Fruit fly (Drosophila melanogaster) whole organism, prepupa: ENCODE data around the gene Blm.
A peak's percentile ranks its signal among the peaks of the same experiment; 100 is the strongest.

ENCODE experiments used
- Blimp-1 ChIP-seq: fragments of 200-800 bp; sonication (Bioruptor generic); optimal IDR thresholded peaks from 3 replicates; lab custom pipeline; 2017; ENCODE audit warnings: missing biosample characterization, missing genetic modification characterization, mild to moderate bottlenecking, moderate library complexity, missing genetic modification reagents
- CG11762 ChIP-seq: fragments of 200-800 bp; sonication (Bioruptor generic); optimal IDR thresholded peaks from 3 replicates; lab custom pipeline; 2016; ENCODE audit warnings: missing biosample characterization, missing genetic modification characterization; ENCODE audit not compliant: insufficient read depth
- CG16779 ChIP-seq: fragments of 200-800 bp; sonication (Bioruptor generic); optimal IDR thresholded peaks from 3 replicates; lab custom pipeline; 2017; ENCODE audit warnings: missing biosample characterization, mild to moderate bottlenecking, missing genetic modification characterization
- CG34406 ChIP-seq: fragments of 200-800 bp; sonication (Bioruptor generic); optimal IDR thresholded peaks from 3 replicates; lab custom pipeline; 2016; ENCODE audit warnings: missing biosample characterization, missing genetic modification characterization
- Eip75B ChIP-seq: fragments of 200-800 bp; sonication (Bioruptor generic); optimal IDR thresholded peaks from 3 replicates; lab custom pipeline; 2016; ENCODE audit warnings: missing biosample characterization, missing genetic modification characterization
- Ets96B ChIP-seq: fragments of 200-800 bp; optimal IDR thresholded peaks from 2 replicates; lab custom pipeline; 2019; ENCODE audit warnings: missing biosample characterization, mild to moderate bottlenecking, missing genetic modification characterization, moderate library complexity
- Lpt ChIP-seq: fragments of 200-800 bp; sonication (Bioruptor generic); optimal IDR thresholded peaks from 3 replicates; lab custom pipeline; 2016; ENCODE audit warnings: missing biosample characterization, missing genetic modification characterization
- Sox102F ChIP-seq: fragments of 200-800 bp; sonication (Bioruptor generic); optimal IDR thresholded peaks from 2 replicates; lab custom pipeline; 2016; ENCODE audit warnings: missing biosample characterization, mild to moderate bottlenecking, missing genetic modification characterization
- acj6 ChIP-seq: fragments of 200-800 bp; sonication (Bioruptor generic); optimal IDR thresholded peaks from 3 replicates; lab custom pipeline; 2016; ENCODE audit warnings: missing biosample characterization, missing genetic modification characterization
- dac ChIP-seq: fragments of 200-800 bp; sonication (Bioruptor generic); optimal IDR thresholded peaks from 2 replicates; lab custom pipeline; 2017; ENCODE audit warnings: missing biosample characterization, mild to moderate bottlenecking, missing genetic modification characterization
- esn ChIP-seq: fragments of 200-800 bp; sonication (Bioruptor generic); optimal IDR thresholded peaks from 2 replicates; lab custom pipeline; 2016; ENCODE audit warnings: missing biosample characterization, mild to moderate bottlenecking, missing genetic modification characterization, moderate library complexity
- svp ChIP-seq: fragments of 200-800 bp; sonication (Bioruptor generic); peaks from one replicate; lab custom pipeline; 2016; ENCODE audit warnings: missing biosample characterization, missing genetic modification characterization
- topi ChIP-seq: fragments of 200-800 bp; sonication (Bioruptor generic); optimal IDR thresholded peaks from 3 replicates; lab custom pipeline; 2016; ENCODE audit warnings: missing biosample characterization, missing genetic modification characterization

- no peak for TF ChIP-seq Ets96B (tag; lab: Kevin White, UChicago)
- TF ChIP-seq CG34406 (GFP tag; lab: Kevin White, UChicago), result no peak
- TF ChIP-seq svp (GFP tag; lab: Kevin White, UChicago), result peak; percentile 76
- TF ChIP-seq Blimp-1 (GFP tag; lab: Kevin White, UChicago), result no peak
- no peak for TF ChIP-seq acj6 (GFP tag; lab: Kevin White, UChicago)
- TF ChIP-seq Sox102F (GFP tag; lab: Kevin White, UChicago), result no peak
- TF ChIP-seq dac (GFP tag; lab: Kevin White, UChicago), result no peak
- TF ChIP-seq CG11762 (GFP tag; lab: Kevin White, UChicago), result no peak
- TF ChIP-seq CG16779 (tag; lab: Kevin White, UChicago), result no peak
- no peak for TF ChIP-seq Lpt (GFP tag; lab: Kevin White, UChicago)
- TF ChIP-seq esn (GFP tag; lab: Kevin White, UChicago), result no peak
- no peak for TF ChIP-seq Eip75B
- TF ChIP-seq topi (GFP tag; lab: Kevin White, UChicago), result no peak
Measured at dm6 chr3R:11689900-11690299, 51.7 kb downstream of the Blm start, which contains the start of gene CG6908.
